Worm (Caenorhabditis elegans): ENCODE measurements around the gene K08B12.3.
A peak's percentile ranks its signal among the peaks of the same experiment; 100 is the strongest.

Gene K08B12.3

ce11 chrV:6227326-6228246, 7.4 kb upstream of the K08B12.3 start (continued):
- TF ChIP-seq nhr-23 (tag; optimal IDR thresholded peaks at IDR 0.05) (no peak), dmd-4 (tag; optimal IDR thresholded peaks at IDR 0.05) (no peak), elt-1 (tag; optimal IDR thresholded peaks at IDR 0.05) (no peak), nhr-21 (tag; optimal IDR thresholded peaks at IDR 0.05) (peak; percentile 98), lin-13 (GFP tag; optimal IDR thresholded peaks at IDR 0.05) (peak; percentile 91), ztf-1 (GFP tag; conservative IDR thresholded peaks at IDR 0.05) (no peak), egl-27 (tag; optimal IDR thresholded peaks at IDR 0.05) (peak; percentile 95), sem-4 (tag; optimal IDR thresholded peaks at IDR 0.05) (peak; percentile 96), unc-55 (GFP tag; optimal IDR thresholded peaks at IDR 0.05) (peak; percentile 95), lin-39 (tag; optimal IDR thresholded peaks at IDR 0.05) (no peak), unc-39 (tag; optimal IDR thresholded peaks at IDR 0.05) (no peak), ceh-16 (tag; optimal IDR thresholded peaks at IDR 0.05) (peak; percentile 90), unc-62 (GFP tag; optimal IDR thresholded peaks at IDR 0.05) (peak; percentile 22), nhr-6 (tag; optimal IDR thresholded peaks at IDR 0.05) (peak; percentile 95), nhr-129 (tag; optimal IDR thresholded peaks at IDR 0.05) (peak; percentile 90), crh-2 (tag; optimal IDR thresholded peaks at IDR 0.05) (peak; percentile 96), mab-5 (tag; optimal IDR thresholded peaks at IDR 0.05) (peak; percentile 95)

- TF ChIP-seq unc-62 (GFP tag; optimal IDR thresholded peaks at IDR 0.05): peak; percentile 45
- no peak for TF ChIP-seq elt-3 (tag; optimal IDR thresholded peaks at IDR 0.05)
- peak; percentile 17 for TF ChIP-seq blmp-1 (tag; optimal IDR thresholded peaks at IDR 0.05; ENCODE audit: insufficient read depth)
- peak; percentile 76 for TF ChIP-seq nhr-129 (tag; optimal IDR thresholded peaks at IDR 0.05)
- TF ChIP-seq sma-3 (GFP tag; optimal IDR thresholded peaks at IDR 0.05): peak; percentile 69
- TF ChIP-seq nhr-21 (tag; optimal IDR thresholded peaks at IDR 0.05): peak; percentile 32
- TF ChIP-seq nhr-10 (tag; optimal IDR thresholded peaks at IDR 0.05): no peak
- no peak for TF ChIP-seq F13H6.1 (tag; optimal IDR thresholded peaks at IDR 0.05)
- peak; percentile 76 for TF ChIP-seq sma-9 (GFP tag; optimal IDR thresholded peaks at IDR 0.05)
- TF ChIP-seq sma-9 (tag; optimal IDR thresholded peaks at IDR 0.05): peak; percentile 39
- no peak for TF ChIP-seq mab-5 (tag; optimal IDR thresholded peaks at IDR 0.05)
- TF ChIP-seq ama-1 (optimal IDR thresholded peaks at IDR 0.05): peak; percentile 86
- TF ChIP-seq lin-13 (GFP tag; optimal IDR thresholded peaks at IDR 0.05): no peak
- no peak for TF ChIP-seq unc-39 (tag; optimal IDR thresholded peaks at IDR 0.05)
- peak in 1 of 2 experiments; percentile 54 for TF ChIP-seq lsy-2 (tag; optimal IDR thresholded peaks at IDR 0.05)
- TF ChIP-seq mbf-1 (tag; optimal IDR thresholded peaks at IDR 0.05): no peak
- TF ChIP-seq ztf-11 (tag; optimal IDR thresholded peaks at IDR 0.05): no peak
- TF ChIP-seq mdl-1 (tag; optimal IDR thresholded peaks at IDR 0.05): no peak
- peak; percentile 29 for TF ChIP-seq ztf-4 (tag; optimal IDR thresholded peaks at IDR 0.05)
- no peak for TF ChIP-seq nhr-12 (tag; optimal IDR thresholded peaks at IDR 0.05)
- no peak for TF ChIP-seq nhr-237 (tag; optimal IDR thresholded peaks at IDR 0.05)
- TF ChIP-seq nhr-6 (tag; optimal IDR thresholded peaks at IDR 0.05): peak; percentile 6
- peak; percentile 72 for TF ChIP-seq crh-2 (tag; optimal IDR thresholded peaks at IDR 0.05)
- TF ChIP-seq C34F6.9 (tag; optimal IDR thresholded peaks at IDR 0.05): peak; percentile 31
- peak; percentile 63 for TF ChIP-seq zag-1 (tag; optimal IDR thresholded peaks at IDR 0.05)
- peak; percentile 24 for TF ChIP-seq unc-55 (GFP tag; optimal IDR thresholded peaks at IDR 0.05)
- TF ChIP-seq egl-27 (tag; optimal IDR thresholded peaks at IDR 0.05): peak; percentile 69
- no peak for TF ChIP-seq gmeb-1 (tag; optimal IDR thresholded peaks at IDR 0.05)
These were observed 6.5 kb upstream of the K08B12.3 start for ce11 chrV:6228400-6228895.

- TF ChIP-seq ceh-16 (tag; optimal IDR thresholded peaks at IDR 0.05) (no peak), C34F6.9 (tag; optimal IDR thresholded peaks at IDR 0.05) (peak; percentile 7)
These were observed 6.0 kb upstream of the K08B12.3 start for ce11 chrV:6228920-6229456.

- TF ChIP-seq blmp-1 (tag; optimal IDR thresholded peaks at IDR 0.05; ENCODE audit: insufficient read depth): peak; percentile 66
- no peak for TF ChIP-seq ceh-82 (tag; optimal IDR thresholded peaks at IDR 0.05)
- peak; percentile 85 for TF ChIP-seq egl-27 (tag; optimal IDR thresholded peaks at IDR 0.05)
- TF ChIP-seq nhr-237 (tag; optimal IDR thresholded peaks at IDR 0.05): no peak
- TF ChIP-seq unc-55 (GFP tag; optimal IDR thresholded peaks at IDR 0.05): no peak
- TF ChIP-seq dmd-4 (tag; optimal IDR thresholded peaks at IDR 0.05): no peak
- no peak for TF ChIP-seq nhr-77 (tag; optimal IDR thresholded peaks at IDR 0.05)
- no peak for TF ChIP-seq peb-1 (tag; optimal IDR thresholded peaks at IDR 0.05)
- peak in 1 of 2 experiments; percentile 75 for TF ChIP-seq mdl-1 (tag; optimal IDR thresholded peaks at IDR 0.05)
- no peak for TF ChIP-seq alr-1 (tag; optimal IDR thresholded peaks at IDR 0.05)
- TF ChIP-seq sma-3 (GFP tag; optimal IDR thresholded peaks at IDR 0.05): peak; percentile 85
- TF ChIP-seq elt-3 (tag; optimal IDR thresholded peaks at IDR 0.05): no peak
- TF ChIP-seq snpc-4 (tag; optimal IDR thresholded peaks at IDR 0.05): no peak
- peak; percentile 28 for TF ChIP-seq ceh-16 (tag; optimal IDR thresholded peaks at IDR 0.05)
- TF ChIP-seq nhr-6 (tag; optimal IDR thresholded peaks at IDR 0.05): peak; percentile 6
- no peak for TF ChIP-seq mbf-1 (tag; optimal IDR thresholded peaks at IDR 0.05)
- no peak for TF ChIP-seq lin-39 (tag; optimal IDR thresholded peaks at IDR 0.05)
- peak; percentile 88 for TF ChIP-seq F13H6.1 (tag; optimal IDR thresholded peaks at IDR 0.05)
- TF ChIP-seq sma-9 (GFP tag; optimal IDR thresholded peaks at IDR 0.05): peak; percentile 88
- no peak for TF ChIP-seq sma-9 (tag; optimal IDR thresholded peaks at IDR 0.05)
- TF ChIP-seq elt-1 (tag; optimal IDR thresholded peaks at IDR 0.05): peak; percentile 46
- TF ChIP-seq aly-2 (tag; optimal IDR thresholded peaks at IDR 0.05): no peak
- no peak for TF ChIP-seq ZK546.5 (tag; optimal IDR thresholded peaks at IDR 0.05)
- TF ChIP-seq nhr-12 (tag; optimal IDR thresholded peaks at IDR 0.05): no peak
These were observed 5.5 kb upstream of the K08B12.3 start for ce11 chrV:6229457-6229949.
